Worm (Caenorhabditis elegans) whole organism, young adult: ENCODE data around the gene mdt-26.

ENCODE experiments used
- C06A6.2 ChIP-seq: fragments of 200-800 bp; sonication (Bioruptor generic); conservative IDR thresholded peaks from 2 replicates; pipeline ENCODE4 v1.3.6; 2022; ENCODE audit warnings: missing genetic modification characterization, missing compliant biosample characterization
- Y53G8AR.9 ChIP-seq: fragments of 200-800 bp; sonication (Bioruptor generic); conservative IDR thresholded peaks from 2 replicates; pipeline ENCODE4 v1.3.6; 2022; ENCODE audit warnings: missing genetic modification reagents, missing genetic modification characterization, missing compliant biosample characterization
- attf-6 ChIP-seq: fragments of 200-800 bp; sonication (Bioruptor generic); IDR thresholded peaks from 2 replicates; pipeline ENCODE4 v1.3.6; 2022; ENCODE audit warnings: missing genetic modification reagents, missing genetic modification characterization, missing compliant biosample characterization
- die-1 ChIP-seq: sonication (generic microtip); optimal IDR thresholded peaks from 2 replicates; lab custom pipeline; 2016; ENCODE audit warnings: missing genotype, mild to moderate bottlenecking, missing genetic modification characterization, missing compliant biosample characterization
- lin-26 ChIP-seq: fragments of 200-800 bp; sonication (Bioruptor generic); IDR thresholded peaks from 2 replicates; pipeline ENCODE4 v1.3.6; 2022; ENCODE audit warnings: missing genetic modification reagents, missing genetic modification characterization, missing compliant biosample characterization
- unc-130 ChIP-seq: sonication (generic microtip); optimal IDR thresholded peaks from 2 replicates; lab custom pipeline; 2016; ENCODE audit warnings: missing genetic modification reagents, missing genetic modification characterization, missing compliant biosample characterization
- ztf-18 ChIP-seq: sonication (generic microtip); optimal IDR thresholded peaks from 2 replicates; lab custom pipeline; 2016; ENCODE audit warnings: missing genotype, mild to moderate bottlenecking, missing genetic modification characterization, missing compliant biosample characterization

- TF ChIP-seq die-1 (tag; lab: Kevin White, UChicago) (no peak), attf-6 (GFP tag; lab: Robert Waterston, UW) (no peak), C06A6.2 (GFP tag; lab: Robert Waterston, UW) (no peak), unc-130 (no peak), Y53G8AR.9 (no peak), lin-26 (GFP tag; lab: Robert Waterston, UW) (no peak), ztf-18 (tag; lab: Kevin White, UChicago) (no peak)
These were observed 5.0 kb downstream of the mdt-26 start, which contains the start of gene C25H3.16 for ce11 chrII:5665991-5666390.
